Fruit fly (Drosophila melanogaster): Measurements from ENCODE around the gene Qsox3.

DNA sequence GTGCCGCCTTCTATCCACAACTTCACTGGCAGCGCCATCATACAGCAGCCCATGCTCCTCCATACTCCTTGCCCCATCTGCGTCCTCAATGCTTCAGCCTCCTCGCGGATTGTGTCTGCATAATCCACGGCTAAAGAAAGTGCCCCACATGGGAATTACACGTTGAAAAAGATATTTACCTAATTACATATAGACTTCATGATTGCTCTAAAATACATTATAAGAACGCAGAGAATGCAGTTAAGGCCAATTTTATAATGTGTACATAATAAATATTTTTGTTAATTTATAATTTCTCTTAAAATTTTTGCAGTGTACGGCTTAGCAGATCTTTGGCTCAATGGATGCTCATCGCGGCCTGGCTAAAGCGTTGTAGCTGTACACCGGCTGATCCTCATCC is 6.0 kb upstream of the Qsox3 start:
- TF ChIP-seq CG8119 (GFP tag; IDR thresholded peaks at IDR 0.05) = peak; percentile 93
- TF ChIP-seq CG16779 (tag; optimal IDR thresholded peaks at IDR 0.05) = peak; percentile 69
- TF ChIP-seq CG4318 (GFP tag; optimal IDR thresholded peaks at IDR 0.05) = peak; percentile 87
- peak; percentile 92 for TF ChIP-seq CG15336 (GFP tag; IDR thresholded peaks at IDR 0.05)
- peak; percentile 67 for TF ChIP-seq CG6854 (GFP tag; optimal IDR thresholded peaks at IDR 0.05)
- TF ChIP-seq CG6808 (GFP tag; optimal IDR thresholded peaks at IDR 0.05) = peak; percentile 84
- TF ChIP-seq CG6163 (GFP tag; IDR thresholded peaks at IDR 0.05) = peak; percentile 94
- TF ChIP-seq CG11902 (GFP tag; optimal IDR thresholded peaks at IDR 0.05) = peak; percentile 44
- TF ChIP-seq Ets96B (tag; optimal IDR thresholded peaks at IDR 0.05) = peak; percentile 91
- TF ChIP-seq Sox15 (GFP tag; optimal IDR thresholded peaks at IDR 0.05) = peak; percentile 43
- TF ChIP-seq CG9139 (GFP tag; optimal IDR thresholded peaks at IDR 0.05) = peak; percentile 81
- TF ChIP-seq CG6792 (GFP tag; optimal IDR thresholded peaks at IDR 0.05) = peak; percentile 77
- peak; percentile 58 for TF ChIP-seq CG31627 (GFP tag; optimal IDR thresholded peaks at IDR 0.05)

All from whole organism, prepupa.